Fruit fly (Drosophila melanogaster) whole organism, embryonic: ENCODE data around the gene Agpat2.

ENCODE experiments used
- Ada2b ChIP-seq: fragments of 200-800 bp; sonication (Bioruptor generic); IDR thresholded peaks from 2 replicates; pipeline ENCODE4 v1.3.6; 2022; ENCODE audit warnings: missing biosample characterization, missing genetic modification characterization
- Adf1 ChIP-seq: fragments of 200-800 bp; sonication (Bioruptor generic); IDR thresholded peaks from 2 replicates; pipeline ENCODE4 v1.3.6; 2022; ENCODE audit warnings: missing biosample characterization, missing genetic modification characterization
- Aef1 ChIP-seq: fragments of 200-800 bp; sonication (Bioruptor generic); IDR thresholded peaks from 3 replicates; pipeline ENCODE4 v1.3.6; 2022; ENCODE audit warnings: missing biosample characterization, missing genetic modification characterization
- Blimp-1 ChIP-seq: fragments of 200-800 bp; sonication (Bioruptor generic); optimal IDR thresholded peaks from 3 replicates; lab custom pipeline; 2018; ENCODE audit warnings: missing biosample characterization, missing genetic modification characterization, mild to moderate bottlenecking, moderate library complexity, missing genetic modification reagents
- Bteb2 ChIP-seq: fragments of 200-800 bp; sonication (Bioruptor generic); optimal IDR thresholded peaks from 2 replicates; lab custom pipeline; 2016; ENCODE audit warnings: missing biosample characterization, missing genetic modification characterization
- CG1024 ChIP-seq: fragments of 200-800 bp; sonication (Bioruptor generic); IDR thresholded peaks from 2 replicates; pipeline ENCODE4 v1.3.6; 2022; ENCODE audit warnings: missing biosample characterization, missing genetic modification characterization
- CG10321 ChIP-seq: fragments of 200-800 bp; sonication (Bioruptor generic); IDR thresholded peaks from 2 replicates; pipeline ENCODE4 v1.3.6; 2022; ENCODE audit warnings: missing biosample characterization, missing genetic modification characterization
- CG10543 ChIP-seq: fragments of 200-800 bp; sonication (Bioruptor generic); optimal IDR thresholded peaks from 3 replicates; lab custom pipeline; 2017; ENCODE audit warnings: missing biosample characterization, mild to moderate bottlenecking, missing genetic modification characterization, moderate library complexity
- CG10959 ChIP-seq: fragments of 200-800 bp; sonication (Bioruptor generic); IDR thresholded peaks from 2 replicates; pipeline ENCODE4 v1.3.6; 2022; ENCODE audit warnings: missing biosample characterization, missing genetic modification characterization
- CG11504 ChIP-seq: fragments of 200-800 bp; sonication (Bioruptor generic); optimal IDR thresholded peaks from 3 replicates; lab custom pipeline; 2019; ENCODE audit warnings: missing biosample characterization, mild to moderate bottlenecking, missing genetic modification characterization, moderate library complexity
- CG11723 ChIP-seq: fragments of 200-800 bp; sonication (Bioruptor generic); optimal IDR thresholded peaks from 2 replicates; lab custom pipeline; 2017; ENCODE audit warnings: missing biosample characterization, mild to moderate bottlenecking, missing genetic modification characterization
- CG12219 ChIP-seq: fragments of 200-800 bp; sonication (Bioruptor generic); optimal IDR thresholded peaks from 3 replicates; lab custom pipeline; 2018; ENCODE audit warnings: missing biosample characterization, mild to moderate bottlenecking, missing genetic modification characterization
- CG13123 ChIP-seq: fragments of 200-800 bp; sonication (Bioruptor generic); optimal IDR thresholded peaks from 2 replicates; lab custom pipeline; 2016; ENCODE audit warnings: missing biosample characterization, missing genetic modification characterization
- CG17829 ChIP-seq: fragments of 200-800 bp; optimal IDR thresholded peaks from 2 replicates; lab custom pipeline; 2019; ENCODE audit warnings: missing biosample characterization, mild to moderate bottlenecking, missing genetic modification characterization, moderate library complexity
- CG18619 ChIP-seq: fragments of 200-800 bp; sonication (Bioruptor generic); optimal IDR thresholded peaks from 3 replicates; lab custom pipeline; 2017; ENCODE audit warnings: missing biosample characterization, mild to moderate bottlenecking, missing genetic modification characterization
- CG2199 ChIP-seq: fragments of 200-800 bp; sonication (Bioruptor generic); IDR thresholded peaks from 3 replicates; pipeline ENCODE4 v1.3.6; 2022; ENCODE audit warnings: missing biosample characterization, missing genetic modification characterization
- CG3163 ChIP-seq: fragments of 200-800 bp; sonication (Bioruptor generic); optimal IDR thresholded peaks from 3 replicates; lab custom pipeline; 2016; ENCODE audit warnings: missing biosample characterization, missing genetic modification characterization
- CG42726 ChIP-seq: fragments of 200-800 bp; sonication (Bioruptor generic); IDR thresholded peaks from 2 replicates; pipeline ENCODE4 v1.3.6; 2022; ENCODE audit warnings: missing biosample characterization, missing genetic modification characterization; ENCODE audit not compliant: partially characterized antibody
- CG6791 ChIP-seq: fragments of 200-800 bp; sonication (Bioruptor generic); IDR thresholded peaks from 3 replicates; pipeline ENCODE4 v1.3.6; 2022; ENCODE audit warnings: missing biosample characterization, missing genetic modification characterization; ENCODE audit not compliant: partially characterized antibody
- CG7372 ChIP-seq: fragments of 200-800 bp; sonication (Bioruptor generic); IDR thresholded peaks from 2 replicates; pipeline ENCODE4 v1.3.6; 2022; ENCODE audit warnings: missing biosample characterization, missing genetic modification characterization
- CG7556 ChIP-seq: fragments of 200-800 bp; sonication (Bioruptor generic); optimal IDR thresholded peaks from 2 replicates; lab custom pipeline; 2017; ENCODE audit warnings: missing biosample characterization, mild to moderate bottlenecking, missing genetic modification characterization
- CG8765 ChIP-seq: fragments of 200-800 bp; sonication (Bioruptor generic); IDR thresholded peaks from 2 replicates; pipeline ENCODE4 v1.3.6; 2022; ENCODE audit warnings: missing biosample characterization, missing genetic modification characterization
- Dp ChIP-seq: fragments of 200-800 bp; sonication (Bioruptor generic); optimal IDR thresholded peaks from 2 replicates; lab custom pipeline; 2018; ENCODE audit warnings: missing biosample characterization, mild to moderate bottlenecking, missing genetic modification characterization, moderate library complexity
- HLH54F ChIP-seq: fragments of 200-800 bp; sonication (Bioruptor generic); optimal IDR thresholded peaks from 3 replicates; lab custom pipeline; 2016; ENCODE audit warnings: missing biosample characterization, missing genetic modification characterization
- Hey ChIP-seq: fragments of 200-800 bp; sonication (Bioruptor generic); optimal IDR thresholded peaks from 3 replicates; lab custom pipeline; 2018; ENCODE audit warnings: missing biosample characterization, mild to moderate bottlenecking, missing genetic modification characterization
- Hr39 ChIP-seq: fragments of >200 bp; optimal IDR thresholded peaks from 2 replicates; lab custom pipeline; 2017
- Hsf ChIP-seq: fragments of 200-800 bp; sonication (Bioruptor generic); optimal IDR thresholded peaks from 3 replicates; lab custom pipeline; 2016; ENCODE audit warnings: missing biosample characterization, missing genetic modification characterization
- MESR4 ChIP-seq: fragments of 200-800 bp; sonication (Bioruptor generic); optimal IDR thresholded peaks from 2 replicates; lab custom pipeline; 2018; ENCODE audit warnings: missing biosample characterization, mild to moderate bottlenecking, missing genetic modification characterization, moderate library complexity
- Meics ChIP-seq: fragments of 200-800 bp; sonication (Bioruptor generic); optimal IDR thresholded peaks from 2 replicates; lab custom pipeline; 2017; ENCODE audit warnings: missing biosample characterization, mild to moderate bottlenecking, missing genetic modification characterization
- Myb ChIP-seq: fragments of 200-800 bp; sonication (Bioruptor generic); optimal IDR thresholded peaks from 2 replicates; lab custom pipeline; 2016; ENCODE audit warnings: missing biosample characterization, missing genetic modification characterization
- Rx ChIP-seq: fragments of 200-800 bp; sonication (Bioruptor generic); IDR thresholded peaks from 2 replicates; pipeline ENCODE4 v1.3.6; 2022; ENCODE audit warnings: missing biosample characterization, missing genetic modification characterization
- Sry-β ChIP-seq: fragments of 200-800 bp; sonication (Bioruptor generic); optimal IDR thresholded peaks from 2 replicates; lab custom pipeline; 2018; ENCODE audit warnings: missing biosample characterization, mild to moderate bottlenecking, missing genetic modification characterization, moderate library complexity
- Xrp1 ChIP-seq: fragments of 200-800 bp; sonication (Bioruptor generic); IDR thresholded peaks from 2 replicates; pipeline ENCODE4 v1.3.6; 2022; ENCODE audit warnings: missing biosample characterization, missing genetic modification characterization
- bsh ChIP-seq, 2 experiments: fragments of 200-800 bp; sonication (Bioruptor generic); optimal IDR thresholded peaks; 2 replicates each; lab custom pipeline; 2017 to 2018; ENCODE audit warnings: mild to moderate bottlenecking in 2 of 2, missing biosample characterization in 2 of 2, missing genetic modification characterization in 2 of 2, moderate library complexity in 1 of 2
- chif ChIP-seq, 2 experiments: fragments of 200-800 bp; sonication (Bioruptor generic); optimal IDR thresholded peaks; 3 replicates each; lab custom pipeline; 2016; ENCODE audit warnings: missing biosample characterization in 2 of 2, missing genetic modification characterization in 2 of 2
- crp ChIP-seq, 2 experiments: fragments of 200-800 bp; sonication (Bioruptor generic); optimal IDR thresholded peaks; 2 replicates in 1 of 2; 3 replicates in 1 of 2; lab custom pipeline; 2017; ENCODE audit warnings: missing biosample characterization in 2 of 2, missing genetic modification characterization in 2 of 2, mild to moderate bottlenecking in 1 of 2, moderate library complexity in 1 of 2
- dimm ChIP-seq: fragments of 200-800 bp; sonication (Bioruptor generic); IDR thresholded peaks from 2 replicates; pipeline ENCODE4 v1.3.6; 2022; ENCODE audit warnings: missing biosample characterization, missing genetic modification characterization
- dm ChIP-seq: fragments of 200-800 bp; sonication (Bioruptor generic); optimal IDR thresholded peaks from 3 replicates; lab custom pipeline; 2016; ENCODE audit warnings: missing biosample characterization, missing genetic modification characterization
- eyg ChIP-seq: fragments of 200-800 bp; sonication (Bioruptor generic); optimal IDR thresholded peaks from 3 replicates; lab custom pipeline; 2016; ENCODE audit warnings: missing biosample characterization, missing genetic modification characterization
- fru ChIP-seq: fragments of >200 bp; optimal IDR thresholded peaks from 2 replicates; lab custom pipeline; 2017
- ham ChIP-seq: fragments of 200-800 bp; sonication (Bioruptor generic); IDR thresholded peaks from 2 replicates; pipeline ENCODE4 v1.3.6; 2022; ENCODE audit warnings: missing biosample characterization, missing genetic modification characterization
- hb ChIP-seq: fragments of 200-800 bp; sonication (Bioruptor generic); IDR thresholded peaks from 3 replicates; pipeline ENCODE4 v1.3.6; 2022; ENCODE audit warnings: missing biosample characterization, missing genetic modification characterization; ENCODE audit not compliant: partially characterized antibody
- ind ChIP-seq: fragments of 200-800 bp; sonication (Bioruptor generic); optimal IDR thresholded peaks from 3 replicates; lab custom pipeline; 2016; ENCODE audit warnings: missing biosample characterization, missing genetic modification characterization
- repo ChIP-seq: fragments of 200-800 bp; sonication (Bioruptor generic); optimal IDR thresholded peaks from 2 replicates; lab custom pipeline; 2016; ENCODE audit warnings: missing biosample characterization, missing genetic modification characterization
- sens ChIP-seq: fragments of 200-800 bp; sonication (Bioruptor generic); peaks from one replicate; lab custom pipeline; 2016; ENCODE audit warnings: missing biosample characterization, missing genetic modification characterization
- seq ChIP-seq: fragments of 200-800 bp; sonication (Bioruptor generic); IDR thresholded peaks from 2 replicates; pipeline ENCODE4 v1.3.6; 2022; ENCODE audit warnings: missing biosample characterization, missing genetic modification characterization
- slp2 ChIP-seq: fragments of 200-800 bp; sonication (Bioruptor generic); optimal IDR thresholded peaks from 2 replicates; lab custom pipeline; 2016; ENCODE audit warnings: missing biosample characterization, missing genetic modification characterization
- tin ChIP-seq: fragments of 200-800 bp; sonication (Bioruptor generic); optimal IDR thresholded peaks from 3 replicates; lab custom pipeline; 2016; ENCODE audit warnings: missing biosample characterization, missing genetic modification characterization
- trem ChIP-seq: fragments of 200-800 bp; optimal IDR thresholded peaks from 3 replicates; lab custom pipeline; 2019; ENCODE audit warnings: missing biosample characterization, mild to moderate bottlenecking, missing genetic modification characterization, moderate library complexity
- twi ChIP-seq: fragments of 200-800 bp; optimal IDR thresholded peaks from 2 replicates; lab custom pipeline; 2019; ENCODE audit warnings: missing biosample characterization, mild to moderate bottlenecking, missing genetic modification characterization, moderate library complexity

Gene Agpat2

DNA sequence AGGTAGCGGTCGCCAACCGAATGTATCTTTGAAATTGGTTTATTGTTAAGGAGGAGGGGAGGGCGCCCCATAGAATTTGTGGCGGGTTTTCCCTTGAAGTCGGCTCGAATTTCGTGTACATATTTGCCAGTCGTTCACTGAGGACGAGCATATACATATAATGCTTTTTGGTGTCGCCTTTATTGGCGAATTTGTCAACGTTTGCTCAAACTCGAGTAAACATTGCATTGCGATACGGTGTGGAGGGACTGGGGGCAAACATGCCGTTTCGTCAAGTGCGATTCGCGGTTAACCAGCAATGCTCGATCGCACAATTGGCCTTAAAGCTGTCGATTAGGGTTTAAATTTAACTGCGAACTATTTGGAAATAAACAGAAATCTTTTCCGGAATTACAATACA, 46.2 kb downstream of the Agpat2 start:
- TF ChIP-seq trem (tag; lab: Kevin White, UChicago) (no peak), Rx (GFP tag; lab: Robert Waterston, UW) (no peak), Aef1 (GFP tag; lab: Robert Waterston, UW) (no peak), CG8765 (GFP tag; lab: Robert Waterston, UW) (no peak), chif (GFP tag; optimal IDR thresholded peaks at IDR 0.05; lab: Kevin White, UChicago) (no peak), CG2199 (0 out of 3 replicates have a peak, but pooled peaks have one; percentile 8), CG18619 (no peak)

DNA sequence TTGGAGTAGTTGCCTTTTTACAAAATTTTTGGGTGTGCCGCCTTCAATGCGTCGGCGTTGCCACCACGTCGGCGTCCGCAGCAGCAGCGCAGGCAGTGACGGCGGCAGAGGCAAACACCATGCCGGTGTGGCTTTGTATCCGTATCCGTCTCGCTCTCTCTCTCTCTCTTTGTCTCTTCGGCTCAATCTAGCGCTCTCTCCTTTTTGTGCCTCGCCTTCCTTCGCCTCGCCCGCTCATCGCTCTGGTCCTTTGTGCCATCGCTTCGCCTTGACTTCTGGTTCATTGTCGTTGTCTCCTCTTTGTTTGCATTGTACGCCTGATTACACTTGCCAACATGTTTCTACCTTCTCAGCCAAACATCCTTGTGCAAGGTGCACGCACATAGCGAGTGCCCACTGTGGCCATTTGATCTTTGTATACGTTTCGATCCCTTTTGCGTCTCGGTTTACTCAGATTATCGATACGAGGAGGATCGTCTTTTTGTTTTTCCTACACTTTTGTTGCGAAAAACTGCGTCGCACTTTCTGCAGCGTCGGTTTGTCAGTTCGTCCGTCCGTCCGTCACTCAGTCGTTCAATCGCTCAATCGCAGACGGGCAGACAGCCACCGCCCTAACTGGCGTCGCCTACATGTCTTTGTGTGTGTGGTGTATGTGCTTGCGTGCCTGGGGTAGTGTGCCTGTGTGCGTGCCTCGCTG, 47.3 kb downstream of the Agpat2 start:
- TF ChIP-seq Ada2b (no peak), slp2 (GFP tag; lab: Kevin White, UChicago) (no peak), CG10959 (GFP tag; lab: Robert Waterston, UW) (no peak), CG11504 (no peak), Adf1 (GFP tag; lab: Robert Waterston, UW) (peak; percentile 98), Blimp-1 (GFP tag; lab: Kevin White, UChicago) (no peak), CG1024 (GFP tag; lab: Robert Waterston, UW) (0 out of 2 replicates have a peak, but pooled peaks have one; percentile 11), CG42726 (no peak), Bteb2 (GFP tag; lab: Kevin White, UChicago) (no peak), dimm (GFP tag; lab: Robert Waterston, UW) (no peak), CG13123 (GFP tag; lab: Kevin White, UChicago) (no peak), sens (peak; percentile 72), Dp (peak; percentile 35), Meics (GFP tag; lab: Kevin White, UChicago) (peak; percentile 36), MESR4 (GFP tag; lab: Kevin White, UChicago) (no peak), Sry-β (GFP tag; lab: Kevin White, UChicago) (no peak), CG11723 (GFP tag; lab: Kevin White, UChicago) (no peak), CG3163 (no peak), crp (GFP tag; optimal IDR thresholded peaks at IDR 0.05; lab: Kevin White, UChicago) (no peak), Hey (no peak), CG10543 (GFP tag; lab: Kevin White, UChicago) (peak; percentile 26), twi (tag; lab: Kevin White, UChicago) (peak; percentile 7), CG17829 (no peak), eyg (no peak), HLH54F (GFP tag; lab: Kevin White, UChicago) (no peak), ham (GFP tag; lab: Robert Waterston, UW) (no peak), seq (GFP tag; lab: Robert Waterston, UW) (no peak), bsh (GFP tag; optimal IDR thresholded peaks at IDR 0.05; lab: Kevin White, UChicago) (peak in 1 of 2 experiments; percentile 70), CG7372 (no peak), Hsf (peak; percentile 1), fru (lab: Kevin White, UChicago) (peak; percentile 57), tin (GFP tag; lab: Kevin White, UChicago) (peak; percentile 5), repo (GFP tag; lab: Kevin White, UChicago) (no peak), CG10321 (GFP tag; lab: Robert Waterston, UW) (peak; percentile 24; the same call in 1 of the 2 replicates), CG12219 (GFP tag; lab: Kevin White, UChicago) (no peak), Myb (no peak), dm (no peak), CG7556 (GFP tag; lab: Kevin White, UChicago) (no peak), hb (GFP tag; lab: Robert Waterston, UW) (no peak), Xrp1 (GFP tag; lab: Robert Waterston, UW) (peak; percentile 36; the same call in 1 of the 2 replicates), CG6791 (GFP tag; lab: Robert Waterston, UW) (no peak), ind (GFP tag; lab: Kevin White, UChicago) (no peak), Hr39 (lab: Kevin White, UChicago) (no peak)
